Worm (Caenorhabditis elegans): ENCODE results near the gene gtf-2H1.

Gene gtf-2H1

DNA sequence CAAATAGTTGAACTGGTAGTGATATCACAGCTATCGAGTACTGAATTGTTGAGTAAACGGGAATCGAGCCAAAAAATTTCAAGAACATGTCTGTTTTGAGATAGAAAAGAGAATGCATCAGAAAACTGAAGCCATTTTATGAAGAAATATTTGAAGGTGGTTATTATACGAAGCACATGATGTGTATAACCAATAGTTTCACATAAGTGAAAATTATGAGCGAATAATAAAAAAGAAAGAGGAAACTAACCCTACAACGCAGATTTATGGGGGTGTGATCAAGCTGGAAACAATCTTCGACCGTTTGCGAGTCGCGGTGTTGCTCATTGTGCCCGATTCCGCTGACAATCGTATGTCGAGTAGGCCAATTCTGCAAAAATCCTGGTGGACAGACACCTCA lies 41.7 kb upstream of the gtf-2H1 start, which contains the start of gene srh-282:
Gene srh-282 (minus strand): TSS at position 101 of the 400 bp plus-strand sequence.
- TF ChIP-seq madf-3 (GFP tag; IDR thresholded peaks at IDR 0.05) (no peak), ekl-4 (GFP tag; IDR thresholded peaks at IDR 0.05) (no peak), tbp1 (GFP tag; optimal IDR thresholded peaks at IDR 0.05) (no peak), nfyb-1 (GFP tag; IDR thresholded peaks at IDR 0.05) (no peak), F33H1.4 (GFP tag; IDR thresholded peaks at IDR 0.05) (no peak), sdz-38 (tag; optimal IDR thresholded peaks at IDR 0.05) (no peak), lin-40 (tag; optimal IDR thresholded peaks at IDR 0.05) (no peak), lsy-27 (tag; optimal IDR thresholded peaks at IDR 0.05; ENCODE audit: borderline replicate concordance, insufficient read depth) (no peak), unc-62 (GFP tag; optimal IDR thresholded peaks at IDR 0.05) (no peak), Y53F4B.3 (GFP tag; IDR thresholded peaks at IDR 0.05) (no peak), B0261.1 (tag; optimal IDR thresholded peaks at IDR 0.05) (no peak), K11D2.4 (GFP tag; IDR thresholded peaks at IDR 0.05) (no peak), attf-6 (GFP tag; IDR thresholded peaks at IDR 0.05) (no peak), somi-1 (GFP tag; optimal IDR thresholded peaks at IDR 0.05) (no peak), attf-3 (GFP tag; conservative IDR thresholded peaks at IDR 0.05) (no peak), F52B5.7 (tag; optimal IDR thresholded peaks at IDR 0.05) (no peak), ama-1 (optimal IDR thresholded peaks at IDR 0.05) (no peak), ama-1 (GFP tag; optimal IDR thresholded peaks at IDR 0.05) (no peak)

DNA sequence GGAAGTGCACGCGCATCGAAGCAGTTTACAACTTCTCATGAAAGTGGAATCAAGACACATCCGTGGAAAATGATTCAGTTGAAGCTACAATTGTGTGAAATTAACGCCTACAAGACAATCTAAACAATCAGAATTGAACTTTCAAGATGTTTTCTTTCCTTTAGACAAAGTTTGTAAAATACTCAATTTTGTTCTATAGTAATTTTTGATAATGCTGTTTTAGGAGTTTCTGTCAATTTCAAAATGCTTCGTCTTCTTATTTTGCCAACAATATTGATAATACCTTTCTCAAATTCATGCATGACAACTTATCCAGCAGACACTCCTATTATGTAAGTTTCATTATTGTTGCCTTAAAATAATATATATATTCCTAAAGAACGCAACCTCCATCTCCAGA lies 37.5 kb upstream of the gtf-2H1 start, which contains the start of gene T21D12.11:
Gene T21D12.11 (plus strand): TSS at position 301 of the 400 bp plus-strand sequence.
- no peak for TF ChIP-seq ceh-79 (tag; optimal IDR thresholded peaks at IDR 0.05)
- TF ChIP-seq somi-1 (GFP tag; optimal IDR thresholded peaks at IDR 0.05) = no peak
- no peak for TF ChIP-seq gei-17 (GFP tag; optimal IDR thresholded peaks at IDR 0.05)
- TF ChIP-seq chd-7 (tag; optimal IDR thresholded peaks at IDR 0.05) = no peak
- TF ChIP-seq dpl-1 (GFP tag; optimal IDR thresholded peaks at IDR 0.05) = no peak
- no peak for TF ChIP-seq hmg-20 (GFP tag; IDR thresholded peaks at IDR 0.05)
- no peak for TF ChIP-seq him-1 (tag; optimal IDR thresholded peaks at IDR 0.05)
- no peak for TF ChIP-seq lin-26 (GFP tag; IDR thresholded peaks at IDR 0.05)
- no peak for TF ChIP-seq lag-1 (GFP tag; IDR thresholded peaks at IDR 0.05)
- no peak for TF ChIP-seq sptf-2 (GFP tag; optimal IDR thresholded peaks at IDR 0.05)
- TF ChIP-seq nhr-90 (tag; optimal IDR thresholded peaks at IDR 0.05) = no peak
- no peak for TF ChIP-seq madf-10 (tag; optimal IDR thresholded peaks at IDR 0.05)
- TF ChIP-seq F49E8.2 (tag; optimal IDR thresholded peaks at IDR 0.05; ENCODE audit: insufficient read depth) = no peak
- no peak for TF ChIP-seq nfyb-1 (GFP tag; IDR thresholded peaks at IDR 0.05)
- TF ChIP-seq attf-5 (GFP tag; optimal IDR thresholded peaks at IDR 0.05) = no peak
- TF ChIP-seq C17E4.6 (GFP tag; IDR thresholded peaks at IDR 0.05) = no peak

DNA sequence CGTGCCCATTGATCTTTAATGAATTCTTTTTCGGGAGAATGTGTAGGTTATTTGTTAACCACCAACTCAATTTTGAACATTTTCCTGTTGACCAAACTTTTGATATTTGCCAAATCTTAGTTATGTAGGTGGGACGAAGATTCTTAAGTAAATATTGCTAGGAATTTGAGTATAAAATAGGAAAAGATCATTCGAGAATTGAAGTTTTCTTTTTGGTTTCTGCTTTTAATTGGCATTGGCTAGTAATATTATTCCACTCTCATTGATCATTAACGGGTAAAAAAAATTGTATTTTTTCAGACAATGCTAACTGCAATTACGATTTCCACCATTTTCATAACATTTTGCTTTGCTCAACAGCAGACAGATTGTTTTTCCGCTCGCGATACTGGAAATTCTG lies 34.6 kb upstream of the gtf-2H1 start, which contains the start of gene T21D12.12:
Gene T21D12.12 (plus strand): TSS at position 301 of the 400 bp plus-strand sequence.
- TF ChIP-seq ceh-40 (GFP tag; IDR thresholded peaks at IDR 0.05) = no peak
- no peak for TF ChIP-seq B0336.3 (GFP tag; IDR thresholded peaks at IDR 0.05)
- TF ChIP-seq hsf-1 (GFP tag; IDR thresholded peaks at IDR 0.05) = no peak
- TF ChIP-seq nfya-1 (tag; optimal IDR thresholded peaks at IDR 0.05; ENCODE audit: borderline replicate concordance, insufficient read depth) = no peak
- TF ChIP-seq dox-1 (GFP tag; IDR thresholded peaks at IDR 0.05) = no peak
- no peak for TF ChIP-seq ets-4 (GFP tag; optimal IDR thresholded peaks at IDR 0.05)
- no peak for TF ChIP-seq F57A8.1 (GFP tag; optimal IDR thresholded peaks at IDR 0.05)
- TF ChIP-seq madf-3 (GFP tag; IDR thresholded peaks at IDR 0.05) = no peak
- TF ChIP-seq tbp1 (GFP tag; optimal IDR thresholded peaks at IDR 0.05) = no peak
- no peak for TF ChIP-seq ztf-26 (tag; optimal IDR thresholded peaks at IDR 0.05)
- TF ChIP-seq ZK185.1 (tag; optimal IDR thresholded peaks at IDR 0.05; ENCODE audit: poor library complexity, severe bottlenecking) = no peak
- no peak for TF ChIP-seq ztf-22 (GFP tag; optimal IDR thresholded peaks at IDR 0.05)

All from whole organism, young adult.